Fruit fly (Drosophila melanogaster): ENCODE results near the gene ouib.

Gene ouib

dm6 chr3R:8704669-8705068, 20.6 kb upstream of the ouib start:
- no peak for TF ChIP-seq pan (optimal IDR thresholded peaks at IDR 0.05)
- TF ChIP-seq EcR (GFP tag; optimal IDR thresholded peaks at IDR 0.05): no peak
- TF ChIP-seq Dll (optimal IDR thresholded peaks at IDR 0.05): no peak
- no peak for TF ChIP-seq usp (GFP tag; optimal IDR thresholded peaks at IDR 0.05)
- TF ChIP-seq CG8478 (optimal IDR thresholded peaks at IDR 0.05): no peak

- TF ChIP-seq Dll (optimal IDR thresholded peaks at IDR 0.05): no peak
- no peak for TF ChIP-seq pan (optimal IDR thresholded peaks at IDR 0.05)
- TF ChIP-seq usp (GFP tag; optimal IDR thresholded peaks at IDR 0.05): no peak
- no peak for TF ChIP-seq psq (optimal IDR thresholded peaks at IDR 0.05)
- no peak for TF ChIP-seq EcR (GFP tag; optimal IDR thresholded peaks at IDR 0.05)
- no peak for TF ChIP-seq CG8478 (optimal IDR thresholded peaks at IDR 0.05)
Measured at dm6 chr3R:8705323-8706097, 19.8 kb upstream of the ouib start.

dm6 chr3R:8707166-8707565, 18.1 kb upstream of the ouib start:
- TF ChIP-seq usp (GFP tag; optimal IDR thresholded peaks at IDR 0.05) (no peak), Dll (optimal IDR thresholded peaks at IDR 0.05) (no peak), CG8478 (optimal IDR thresholded peaks at IDR 0.05) (no peak), pan (optimal IDR thresholded peaks at IDR 0.05) (no peak), psq (optimal IDR thresholded peaks at IDR 0.05) (no peak), EcR (GFP tag; optimal IDR thresholded peaks at IDR 0.05) (no peak)

- no peak for TF ChIP-seq CG8478 (optimal IDR thresholded peaks at IDR 0.05)
- no peak for TF ChIP-seq pan (optimal IDR thresholded peaks at IDR 0.05)
- TF ChIP-seq psq (optimal IDR thresholded peaks at IDR 0.05): no peak
- no peak for TF ChIP-seq Dll (optimal IDR thresholded peaks at IDR 0.05)
- TF ChIP-seq usp (GFP tag; optimal IDR thresholded peaks at IDR 0.05): no peak
- no peak for TF ChIP-seq EcR (GFP tag; optimal IDR thresholded peaks at IDR 0.05)
Measured at dm6 chr3R:8711890-8712449, 13.3 kb upstream of the ouib start.

dm6 chr3R:8712722-8713131, 12.6 kb upstream of the ouib start, which contains the start of gene CG8112:
TSS of gene CG8112 (plus strand) at chr3R:8712933.
- TF ChIP-seq pan (optimal IDR thresholded peaks at IDR 0.05) (no peak), EcR (GFP tag; optimal IDR thresholded peaks at IDR 0.05) (no peak), usp (GFP tag; optimal IDR thresholded peaks at IDR 0.05) (no peak), Dll (optimal IDR thresholded peaks at IDR 0.05) (no peak), CG8478 (optimal IDR thresholded peaks at IDR 0.05) (no peak), psq (optimal IDR thresholded peaks at IDR 0.05) (no peak)

dm6 chr3R:8715371-8715770, 9.9 kb upstream of the ouib start:
- no peak for TF ChIP-seq Dll (optimal IDR thresholded peaks at IDR 0.05)

- no peak for TF ChIP-seq EcR (GFP tag; optimal IDR thresholded peaks at IDR 0.05)
- TF ChIP-seq Dll (optimal IDR thresholded peaks at IDR 0.05): no peak
- no peak for TF ChIP-seq CG8478 (optimal IDR thresholded peaks at IDR 0.05)
- no peak for TF ChIP-seq pan (optimal IDR thresholded peaks at IDR 0.05)
- TF ChIP-seq psq (optimal IDR thresholded peaks at IDR 0.05): no peak
- no peak for TF ChIP-seq usp (GFP tag; optimal IDR thresholded peaks at IDR 0.05)
Measured at dm6 chr3R:8715851-8716550, 9.3 kb upstream of the ouib start, which contains the start of gene TMEM216. TSS of gene TMEM216 (plus strand) at chr3R:8716243.

- TF ChIP-seq CG8478 (optimal IDR thresholded peaks at IDR 0.05): no peak
Measured at dm6 chr3R:8716551-8716879, 8.8 kb upstream of the ouib start.

dm6 chr3R:8718356-8718755, 6.9 kb upstream of the ouib start, which contains the start of gene Cks85A:
TSS of gene Cks85A (minus strand) at chr3R:8718456.
- TF ChIP-seq psq (optimal IDR thresholded peaks at IDR 0.05) (no peak), pan (optimal IDR thresholded peaks at IDR 0.05) (no peak), Dll (optimal IDR thresholded peaks at IDR 0.05) (no peak), CG8478 (optimal IDR thresholded peaks at IDR 0.05) (no peak), EcR (GFP tag; optimal IDR thresholded peaks at IDR 0.05) (no peak), usp (GFP tag; optimal IDR thresholded peaks at IDR 0.05) (no peak)

- TF ChIP-seq EcR (GFP tag; optimal IDR thresholded peaks at IDR 0.05): no peak
- no peak for TF ChIP-seq pan (optimal IDR thresholded peaks at IDR 0.05)
- no peak for TF ChIP-seq CG8478 (optimal IDR thresholded peaks at IDR 0.05)
- no peak for TF ChIP-seq Dll (optimal IDR thresholded peaks at IDR 0.05)
- no peak for TF ChIP-seq psq (optimal IDR thresholded peaks at IDR 0.05)
- TF ChIP-seq usp (GFP tag; optimal IDR thresholded peaks at IDR 0.05): no peak
Measured at dm6 chr3R:8718898-8719297, 6.4 kb upstream of the ouib start, which contains the start of gene CG11760. TSS of gene CG11760 (plus strand) at chr3R:8719198.

dm6 chr3R:8721071-8721470, 4.2 kb upstream of the ouib start, which contains the start of gene CG8136:
TSS of gene CG8136 (plus strand) at chr3R:8721371.
- TF ChIP-seq usp (GFP tag; optimal IDR thresholded peaks at IDR 0.05) (no peak), CG8478 (optimal IDR thresholded peaks at IDR 0.05) (no peak), EcR (GFP tag; optimal IDR thresholded peaks at IDR 0.05) (no peak), psq (optimal IDR thresholded peaks at IDR 0.05) (no peak), pan (optimal IDR thresholded peaks at IDR 0.05) (no peak), Dll (optimal IDR thresholded peaks at IDR 0.05) (no peak)

dm6 chr3R:8722962-8723548, 2.2 kb upstream of the ouib start, which contains the start of gene nom:
TSS of gene nom (plus strand) at chr3R:8723174.
- no peak for TF ChIP-seq Dll (optimal IDR thresholded peaks at IDR 0.05)
- TF ChIP-seq CG8478 (optimal IDR thresholded peaks at IDR 0.05): no peak
- TF ChIP-seq usp (GFP tag; optimal IDR thresholded peaks at IDR 0.05): no peak
- no peak for TF ChIP-seq pan (optimal IDR thresholded peaks at IDR 0.05)
- no peak for TF ChIP-seq psq (optimal IDR thresholded peaks at IDR 0.05)
- no peak for TF ChIP-seq EcR (GFP tag; optimal IDR thresholded peaks at IDR 0.05)

Measured in whole organism.